Fruit fly (Drosophila melanogaster): Measurements from ENCODE around the gene CG4619.

The CG4619 gene

dm6 chr2L:9986402-9987350 is 48.0 kb downstream of the CG4619 start (continued):
- TF ChIP-seq Fer1 (GFP tag; optimal IDR thresholded peaks at IDR 0.05) (no peak), nmo (GFP tag; optimal IDR thresholded peaks at IDR 0.05) (peak; percentile 76), hbn (GFP tag; IDR thresholded peaks at IDR 0.05; ENCODE audit: partially characterized antibody) (no peak), Sox100B (GFP tag; optimal IDR thresholded peaks at IDR 0.05) (peak; percentile 47), CTCF (GFP tag; optimal IDR thresholded peaks at IDR 0.05) (no peak), CG3995 (GFP tag; optimal IDR thresholded peaks at IDR 0.05) (no peak), chm (GFP tag; IDR thresholded peaks at IDR 0.05) (no peak), Bdp1 (GFP tag; optimal IDR thresholded peaks at IDR 0.05) (no peak), CG8388 (GFP tag; optimal IDR thresholded peaks at IDR 0.05) (peak; percentile 50), rib (GFP tag; IDR thresholded peaks at IDR 0.05) (no peak), seq (GFP tag; IDR thresholded peaks at IDR 0.05) (no peak), CG15269 (tag; optimal IDR thresholded peaks at IDR 0.05) (no peak), salm (tag; optimal IDR thresholded peaks at IDR 0.05) (no peak), NfI (GFP tag; optimal IDR thresholded peaks at IDR 0.05) (peak; percentile 47), CG17912 (GFP tag; optimal IDR thresholded peaks at IDR 0.05) (no peak), ac (GFP tag; optimal IDR thresholded peaks at IDR 0.05) (no peak), Aef1 (GFP tag; IDR thresholded peaks at IDR 0.05) (peak; percentile 37; the same call in 1 of the 3 replicates), ttk (GFP tag; IDR thresholded peaks at IDR 0.05) (peak; percentile 82), fru (optimal IDR thresholded peaks at IDR 0.05) (no peak), CG7556 (GFP tag; optimal IDR thresholded peaks at IDR 0.05) (peak; percentile 34), Hand (GFP tag; optimal IDR thresholded peaks at IDR 0.05) (no peak), HLH3B (GFP tag; IDR thresholded peaks at IDR 0.05) (peak; percentile 73), Usf (GFP tag; optimal IDR thresholded peaks at IDR 0.05) (no peak), jumu (GFP tag; optimal IDR thresholded peaks at IDR 0.05) (no peak), Hmr (GFP tag; optimal IDR thresholded peaks at IDR 0.05) (no peak), CG13775 (GFP tag; optimal IDR thresholded peaks at IDR 0.05) (no peak), eyg (GFP tag; optimal IDR thresholded peaks at IDR 0.05) (no peak), H15 (GFP tag; IDR thresholded peaks at IDR 0.05) (peak; percentile 76), run (tag; optimal IDR thresholded peaks at IDR 0.05) (no peak), HmgZ (tag; optimal IDR thresholded peaks at IDR 0.05) (no peak), yki (optimal IDR thresholded peaks at IDR 0.05) (no peak), ems (GFP tag; optimal IDR thresholded peaks at IDR 0.05) (no peak), CG9215 (GFP tag; IDR thresholded peaks at IDR 0.05) (peak; percentile 17; the same call in 1 of the 2 replicates), ab (GFP tag; optimal IDR thresholded peaks at IDR 0.05) (no peak), CG31388 (GFP tag; optimal IDR thresholded peaks at IDR 0.05) (no peak), CG4617 (GFP tag; optimal IDR thresholded peaks at IDR 0.05; ENCODE audit: borderline replicate concordance) (no peak), fd3F (GFP tag; optimal IDR thresholded peaks at IDR 0.05) (no peak), pros (GFP tag; optimal IDR thresholded peaks at IDR 0.05) (peak; percentile 81), CG17328 (GFP tag; IDR thresholded peaks at IDR 0.05) (peak; percentile 73), Hsf (GFP tag; optimal IDR thresholded peaks at IDR 0.05) (peak; percentile 4), phol (tag; optimal IDR thresholded peaks at IDR 0.05) (peak; percentile 67), CG11504 (tag; optimal IDR thresholded peaks at IDR 0.05) (peak; percentile 79), Fer2 (tag; optimal IDR thresholded peaks at IDR 0.05) (no peak), CG12236 (GFP tag; optimal IDR thresholded peaks at IDR 0.05) (no peak), Drgx (GFP tag; IDR thresholded peaks at IDR 0.05) (peak; percentile 94), onecut (GFP tag; IDR thresholded peaks at IDR 0.05) (peak; percentile 68), abd-A (tag; optimal IDR thresholded peaks at IDR 0.05) (no peak), Antp (GFP tag; optimal IDR thresholded peaks at IDR 0.05) (peak; percentile 43), Stat92E (GFP tag; optimal IDR thresholded peaks at IDR 0.05) (no peak), stc (GFP tag; IDR thresholded peaks at IDR 0.05) (peak; percentile 73)
